Worm (Caenorhabditis elegans): ENCODE data around the gene bath-15.

The bath-15 gene

ce11 chrIII:7736806-7737205 lies 39.0 kb downstream of the bath-15 start (continued):
- peak; percentile 22 for TF ChIP-seq dmd-6 (GFP tag; IDR thresholded peaks at IDR 0.05)
- TF ChIP-seq nhr-48 (tag; optimal IDR thresholded peaks at IDR 0.05) = no peak
- TF ChIP-seq ces-1 (GFP tag; optimal IDR thresholded peaks at IDR 0.05) = no peak
- TF ChIP-seq set-16 (GFP tag; IDR thresholded peaks at IDR 0.05) = no peak
- no peak for TF ChIP-seq dpl-1 (GFP tag; optimal IDR thresholded peaks at IDR 0.05)
- TF ChIP-seq ZK337.2 (GFP tag; IDR thresholded peaks at IDR 0.05) = no peak
- peak; percentile 16 for TF ChIP-seq Y5F2A.4 (GFP tag; optimal IDR thresholded peaks at IDR 0.05)
- TF ChIP-seq lim-7 (GFP tag; IDR thresholded peaks at IDR 0.05) = peak; percentile 60
- no peak for TF ChIP-seq hlh-30 (tag; optimal IDR thresholded peaks at IDR 0.05; ENCODE audit: insufficient read depth)
- peak; percentile 45; the same call in 1 of the 2 replicates for TF ChIP-seq php-3 (GFP tag; IDR thresholded peaks at IDR 0.05)
- no peak; the same call in 1 of the 2 replicates for TF ChIP-seq lin-38 (GFP tag; IDR thresholded peaks at IDR 0.05)
- TF ChIP-seq ceh-62 (tag; optimal IDR thresholded peaks at IDR 0.05) = no peak

DNA sequence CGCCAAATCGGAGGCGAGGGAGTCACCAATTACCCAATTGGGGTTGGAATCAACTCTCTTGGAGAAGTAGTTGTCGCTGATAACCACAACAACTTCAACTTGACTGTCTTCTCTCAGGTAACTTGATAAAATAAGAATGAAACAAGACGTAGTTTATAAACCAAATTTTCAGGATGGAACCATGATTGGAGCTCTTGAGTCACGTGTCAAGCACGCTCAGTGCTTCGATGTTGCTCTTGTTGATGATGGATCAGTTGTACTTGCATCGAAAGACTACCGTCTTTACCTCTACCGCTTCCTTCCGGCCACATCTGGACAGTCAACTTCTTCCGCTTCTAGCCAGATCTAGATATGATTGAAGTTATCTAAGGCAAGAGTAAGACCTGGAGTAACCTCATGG lies 39.8 kb downstream of the bath-15 start:
- TF ChIP-seq unc-62 (GFP tag; optimal IDR thresholded peaks at IDR 0.05 in 1 of 2) (peak in 1 of 2 experiments; percentile 67), unc-62 (tag; optimal IDR thresholded peaks at IDR 0.05) (no peak), Y75B8A.6 (GFP tag; IDR thresholded peaks at IDR 0.05) (0 out of 2 replicates have a peak, but pooled peaks have one; percentile 18), aha-1 (tag) (peak; percentile 76), dpl-1 (GFP tag; optimal IDR thresholded peaks at IDR 0.05) (no peak), duxl-1 (tag; optimal IDR thresholded peaks at IDR 0.05; ENCODE audit: poor library complexity) (peak; percentile 39), zfp-3 (GFP tag; conservative IDR thresholded peaks at IDR 0.05) (no peak), nhr-10 (tag; optimal IDR thresholded peaks at IDR 0.05) (no peak), F37D6.2 (tag; optimal IDR thresholded peaks at IDR 0.05) (no peak)

ce11 chrIII:7734105-7734504 lies 41.7 kb downstream of the bath-15 start:
- TF ChIP-seq lin-39 (tag; optimal IDR thresholded peaks at IDR 0.05) = no peak
- TF ChIP-seq unc-62 (GFP tag; optimal IDR thresholded peaks at IDR 0.05 in 1 of 2) = peak in 1 of 2 experiments; percentile 63
- no peak for TF ChIP-seq unc-62 (tag; optimal IDR thresholded peaks at IDR 0.05)
- peak; percentile 21 for TF ChIP-seq mes-2 (tag; optimal IDR thresholded peaks at IDR 0.05; ENCODE audit: poor library complexity, severe bottlenecking)
- no peak for TF ChIP-seq saeg-2 (GFP tag; IDR thresholded peaks at IDR 0.05)
- 0 out of 2 replicates have a peak, but pooled peaks have one; percentile 22 for TF ChIP-seq egl-43 (GFP tag; IDR thresholded peaks at IDR 0.05)
- peak; percentile 26 for TF ChIP-seq duxl-1 (tag; optimal IDR thresholded peaks at IDR 0.05; ENCODE audit: poor library complexity)

ce11 chrIII:7733563-7733962 lies 42.3 kb downstream of the bath-15 start:
- TF ChIP-seq ceh-62 (tag; optimal IDR thresholded peaks at IDR 0.05) (no peak), lin-1 (GFP tag; IDR thresholded peaks at IDR 0.05) (0 out of 2 replicates have a peak, but pooled peaks have one; percentile 15)

DNA sequence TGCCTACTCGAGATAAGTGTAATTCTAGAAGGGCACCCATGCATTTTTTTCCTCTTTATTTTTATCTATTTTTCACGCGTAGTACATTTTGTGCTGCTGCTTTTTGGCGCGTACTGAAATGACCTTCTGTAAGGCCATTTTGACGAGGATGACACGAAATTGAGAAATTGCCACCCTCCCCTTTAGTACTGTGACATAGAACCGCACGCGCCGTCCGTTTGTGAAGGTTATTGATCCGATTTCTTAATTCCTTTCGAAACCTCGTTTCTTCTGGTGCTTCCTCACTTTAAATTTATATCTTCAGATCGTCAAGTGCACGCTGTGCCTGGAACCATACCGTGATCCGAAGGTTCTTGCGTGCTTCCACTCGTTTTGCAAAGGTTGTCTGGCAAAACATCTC lies 44.7 kb downstream of the bath-15 start:
- TF ChIP-seq aha-1 (tag) (peak; percentile 36), lsy-2 (tag; optimal IDR thresholded peaks at IDR 0.05) (no peak), egl-43 (GFP tag; IDR thresholded peaks at IDR 0.05) (0 out of 2 replicates have a peak, but pooled peaks have one; percentile 21)

ce11 chrIII:7730331-7730730 lies 45.5 kb downstream of the bath-15 start:
- TF ChIP-seq set-16 (GFP tag; IDR thresholded peaks at IDR 0.05) (no peak), ztf-11 (tag; optimal IDR thresholded peaks at IDR 0.05) (no peak), ZK337.2 (GFP tag; IDR thresholded peaks at IDR 0.05) (no peak), daf-19 (GFP tag; conservative IDR thresholded peaks at IDR 0.05) (no peak), cey-2 (tag; optimal IDR thresholded peaks at IDR 0.05; ENCODE audit: borderline replicate concordance, insufficient read depth) (no peak), arid-1 (GFP tag; conservative IDR thresholded peaks at IDR 0.05) (no peak), mdl-1 (tag; optimal IDR thresholded peaks at IDR 0.05) (no peak), nhr-6 (tag; optimal IDR thresholded peaks at IDR 0.05) (no peak), dmd-6 (GFP tag; IDR thresholded peaks at IDR 0.05) (peak; percentile 75), saeg-2 (GFP tag; IDR thresholded peaks at IDR 0.05) (no peak), vab-7 (GFP tag; IDR thresholded peaks at IDR 0.05) (no peak), ztf-7 (tag; optimal IDR thresholded peaks at IDR 0.05) (no peak), Y48G9A.11 (GFP tag; IDR thresholded peaks at IDR 0.05) (no peak), nhr-42 (GFP tag; IDR thresholded peaks at IDR 0.05) (no peak), spr-3 (GFP tag; optimal IDR thresholded peaks at IDR 0.05) (no peak), nhr-237 (tag; optimal IDR thresholded peaks at IDR 0.05) (no peak), T20F7.1 (GFP tag; optimal IDR thresholded peaks at IDR 0.05) (peak; percentile 62), aha-1 (tag) (no peak), ces-1 (GFP tag; optimal IDR thresholded peaks at IDR 0.05) (no peak), ctbp-1 (GFP tag; IDR thresholded peaks at IDR 0.05) (no peak), ceh-20 (GFP tag; IDR thresholded peaks at IDR 0.05) (no peak), nhr-10 (tag; optimal IDR thresholded peaks at IDR 0.05) (no peak)
